Worm (Caenorhabditis elegans) whole organism, L2 larva: ENCODE measurements around the gene fbxa-201.
A peak's percentile ranks its signal among the peaks of the same experiment; 100 is the strongest.

Experiments used
- C34F6.9 ChIP-seq: fragments of 150-350 bp; optimal IDR thresholded peaks from 2 replicates; lab custom pipeline; 2014; ENCODE audit warnings: missing biosample characterization, missing genetic modification characterization
- F13H6.1 ChIP-seq: sonication (generic microtip); optimal IDR thresholded peaks from 2 replicates; lab custom pipeline; 2016; ENCODE audit warnings: missing genetic modification characterization, missing compliant biosample characterization
- R02D3.7 ChIP-seq: fragments of 150-350 bp; optimal IDR thresholded peaks from 2 replicates; lab custom pipeline; 2014; ENCODE audit warnings: missing biosample characterization, missing genetic modification characterization
- Y55F3AM.14 ChIP-seq: fragments of 200-800 bp; sonication (Bioruptor generic); optimal IDR thresholded peaks from 2 replicates; lab custom pipeline; 2018; ENCODE audit warnings: mild to moderate bottlenecking, missing genetic modification characterization, missing compliant biosample characterization
- ZK546.5 ChIP-seq: sonication (generic microtip); optimal IDR thresholded peaks from 2 replicates; lab custom pipeline; 2017; ENCODE audit warnings: missing biosample characterization, missing genetic modification characterization
- alr-1 ChIP-seq: fragments of 150-350 bp; optimal IDR thresholded peaks from 2 replicates; lab custom pipeline; 2014; ENCODE audit warnings: missing biosample characterization, missing genetic modification characterization
- aly-2 ChIP-seq: fragments of 150-350 bp; optimal IDR thresholded peaks from 2 replicates; lab custom pipeline; 2014; ENCODE audit warnings: missing biosample characterization, missing genetic modification characterization
- ama-1 ChIP-seq: fragments of 150-350 bp; optimal IDR thresholded peaks from 2 replicates; lab custom pipeline; 2018; ENCODE audit warnings: inconsistent platforms
- blmp-1 ChIP-seq: sonication (generic microtip); optimal IDR thresholded peaks from 2 replicates; lab custom pipeline; 2017; ENCODE audit warnings: missing genetic modification characterization, mild to moderate bottlenecking, missing compliant biosample characterization, antibody characterized with exemption, moderate library complexity; ENCODE audit not compliant: insufficient read depth
- ceh-16 ChIP-seq: fragments of 150-350 bp; optimal IDR thresholded peaks from 2 replicates; lab custom pipeline; 2014; ENCODE audit warnings: missing biosample characterization, missing genetic modification characterization
- ceh-82 ChIP-seq: fragments of 150-350 bp; optimal IDR thresholded peaks from 2 replicates; lab custom pipeline; 2014; ENCODE audit warnings: missing biosample characterization, missing genetic modification characterization
- crh-2 ChIP-seq: sonication (generic microtip); optimal IDR thresholded peaks from 2 replicates; lab custom pipeline; 2017; ENCODE audit warnings: missing biosample characterization, missing genetic modification characterization
- dmd-4 ChIP-seq: sonication (generic microtip); optimal IDR thresholded peaks from 2 replicates; lab custom pipeline; 2017; ENCODE audit warnings: missing biosample characterization, missing genetic modification characterization
- egl-27 ChIP-seq: sonication (generic microtip); optimal IDR thresholded peaks from 3 replicates; lab custom pipeline; 2017; ENCODE audit warnings: missing biosample characterization, missing genetic modification reagents, missing genetic modification characterization
- elt-1 ChIP-seq: fragments of 150-350 bp; optimal IDR thresholded peaks from 2 replicates; lab custom pipeline; 2014; ENCODE audit warnings: missing biosample characterization, missing genetic modification characterization
- elt-3 ChIP-seq: sonication (generic microtip); optimal IDR thresholded peaks from 2 replicates; lab custom pipeline; 2017; ENCODE audit warnings: missing biosample characterization, missing genetic modification characterization
- fos-1 ChIP-seq: fragments of 150-350 bp; optimal IDR thresholded peaks from 2 replicates; lab custom pipeline; 2014; ENCODE audit warnings: missing biosample characterization, missing genetic modification characterization
- gmeb-1 ChIP-seq: fragments of 150-350 bp; optimal IDR thresholded peaks from 2 replicates; lab custom pipeline; 2014; ENCODE audit warnings: missing biosample characterization, missing genetic modification characterization
- lin-11 ChIP-seq: fragments of 150-350 bp; sonication (generic microtip); optimal IDR thresholded peaks from 2 replicates; lab custom pipeline; 2014; ENCODE audit warnings: missing biosample characterization, missing genetic modification characterization, inconsistent platforms, mixed read lengths
- lin-13 ChIP-seq: fragments of 150-350 bp; optimal IDR thresholded peaks from 2 replicates; lab custom pipeline; 2014; ENCODE audit warnings: missing biosample characterization, missing genetic modification reagents, missing genetic modification characterization
- lin-39 ChIP-seq: fragments of 150-350 bp; optimal IDR thresholded peaks from 2 replicates; lab custom pipeline; 2014; ENCODE audit warnings: missing biosample characterization, missing genetic modification reagents, missing genetic modification characterization
- lsy-2 ChIP-seq, 2 experiments: fragments of 150-350 bp in 1 of 2; sonication (generic microtip) in 1 of 2; optimal IDR thresholded peaks; 2 replicates each; lab custom pipeline; 2014 to 2017; ENCODE audit warnings: missing biosample characterization in 2 of 2, missing genetic modification characterization in 2 of 2
- mab-5 ChIP-seq: fragments of 150-350 bp; optimal IDR thresholded peaks from 2 replicates; lab custom pipeline; 2014; ENCODE audit warnings: missing biosample characterization, missing genetic modification characterization
- mbf-1 ChIP-seq: sonication (generic microtip); optimal IDR thresholded peaks from 2 replicates; lab custom pipeline; 2017; ENCODE audit warnings: missing biosample characterization, missing genetic modification characterization
- mdl-1 ChIP-seq, 2 experiments: fragments of 150-350 bp in 1 of 2; sonication (generic microtip) in 1 of 2; optimal IDR thresholded peaks; 2 replicates each; lab custom pipeline; 2017; ENCODE audit warnings: missing biosample characterization in 2 of 2, missing genetic modification characterization in 2 of 2
- nhr-10 ChIP-seq: sonication (generic microtip); optimal IDR thresholded peaks from 2 replicates; lab custom pipeline; 2017; ENCODE audit warnings: missing biosample characterization, missing genetic modification characterization
- nhr-11 ChIP-seq: fragments of 150-350 bp; optimal IDR thresholded peaks from 2 replicates; lab custom pipeline; 2014; ENCODE audit warnings: missing biosample characterization, missing genetic modification characterization
- nhr-12 ChIP-seq: fragments of 150-350 bp; optimal IDR thresholded peaks from 2 replicates; lab custom pipeline; 2014; ENCODE audit warnings: missing biosample characterization, missing genetic modification characterization
- nhr-129 ChIP-seq: fragments of 150-350 bp; optimal IDR thresholded peaks from 2 replicates; lab custom pipeline; 2014; ENCODE audit warnings: missing biosample characterization, missing genetic modification characterization
- nhr-21 ChIP-seq: fragments of 150-350 bp; optimal IDR thresholded peaks from 2 replicates; lab custom pipeline; 2014; ENCODE audit warnings: missing biosample characterization, missing genetic modification characterization
- nhr-23 ChIP-seq: fragments of 150-350 bp; optimal IDR thresholded peaks from 2 replicates; lab custom pipeline; 2014; ENCODE audit warnings: missing biosample characterization, missing genetic modification reagents, missing genetic modification characterization
- nhr-237 ChIP-seq: fragments of 150-350 bp; optimal IDR thresholded peaks from 2 replicates; lab custom pipeline; 2014; ENCODE audit warnings: missing biosample characterization, missing genetic modification characterization
- nhr-25 ChIP-seq: fragments of 150-350 bp; sonication (generic microtip); optimal IDR thresholded peaks from 3 replicates; lab custom pipeline; 2014; ENCODE audit warnings: missing biosample characterization, missing genetic modification characterization
- nhr-6 ChIP-seq: fragments of 150-350 bp; optimal IDR thresholded peaks from 2 replicates; lab custom pipeline; 2014; ENCODE audit warnings: missing biosample characterization, missing genetic modification characterization
- nhr-77 ChIP-seq: fragments of 150-350 bp; optimal IDR thresholded peaks from 2 replicates; lab custom pipeline; 2014; ENCODE audit warnings: missing biosample characterization, missing genetic modification characterization
- peb-1 ChIP-seq: fragments of 150-350 bp; optimal IDR thresholded peaks from 2 replicates; lab custom pipeline; 2014; ENCODE audit warnings: missing biosample characterization, missing genetic modification characterization
- sem-4 ChIP-seq: fragments of 150-350 bp; optimal IDR thresholded peaks from 2 replicates; lab custom pipeline; 2014; ENCODE audit warnings: missing biosample characterization, missing genetic modification reagents, missing genetic modification characterization
- skn-1 ChIP-seq: sonication (generic microtip); optimal IDR thresholded peaks from 2 replicates; lab custom pipeline; 2017; ENCODE audit warnings: missing biosample characterization, missing genetic modification characterization
- sma-3 ChIP-seq: sonication (generic microtip); optimal IDR thresholded peaks from 2 replicates; lab custom pipeline; 2016; ENCODE audit warnings: missing genetic modification reagents, missing genetic modification characterization, missing compliant biosample characterization
- sma-9 ChIP-seq, 2 experiments: fragments of 150-350 bp in 1 of 2; sonication (generic microtip) in 1 of 2; optimal IDR thresholded peaks; 2 replicates each; lab custom pipeline; 2014 to 2016; ENCODE audit warnings: missing genetic modification characterization in 2 of 2, mild to moderate bottlenecking in 1 of 2, missing biosample characterization in 1 of 2, missing compliant biosample characterization in 1 of 2, missing genetic modification reagents in 1 of 2, moderate library complexity in 1 of 2
- snpc-4 ChIP-seq: fragments of 150-350 bp; optimal IDR thresholded peaks from 2 replicates; lab custom pipeline; 2014; ENCODE audit warnings: missing biosample characterization, missing genetic modification characterization
- unc-39 ChIP-seq: fragments of 150-350 bp; optimal IDR thresholded peaks from 2 replicates; lab custom pipeline; 2014; ENCODE audit warnings: missing biosample characterization, missing genetic modification characterization
- unc-55 ChIP-seq: fragments of 150-350 bp; sonication (generic microtip); optimal IDR thresholded peaks from 3 replicates; lab custom pipeline; 2014; ENCODE audit warnings: missing biosample characterization, missing genetic modification reagents, missing genetic modification characterization
- unc-62 ChIP-seq: fragments of 150-350 bp; optimal IDR thresholded peaks from 2 replicates; lab custom pipeline; 2014; ENCODE audit warnings: missing biosample characterization, missing genetic modification reagents, missing genetic modification characterization
- zag-1 ChIP-seq: fragments of 150-350 bp; optimal IDR thresholded peaks from 2 replicates; lab custom pipeline; 2014; ENCODE audit warnings: missing biosample characterization, missing genetic modification characterization
- ztf-1 ChIP-seq: fragments of 200-800 bp; sonication (Bioruptor generic); conservative IDR thresholded peaks from 2 replicates; pipeline ENCODE4 v1.3.6; 2022; ENCODE audit warnings: missing genetic modification characterization, missing compliant biosample characterization
- ztf-11 ChIP-seq: sonication (generic microtip); optimal IDR thresholded peaks from 2 replicates; lab custom pipeline; 2017; ENCODE audit warnings: missing biosample characterization, missing genetic modification characterization
- ztf-4 ChIP-seq: fragments of 150-350 bp; optimal IDR thresholded peaks from 2 replicates; lab custom pipeline; 2014; ENCODE audit warnings: missing biosample characterization, missing genetic modification characterization

The fbxa-201 gene

DNA sequence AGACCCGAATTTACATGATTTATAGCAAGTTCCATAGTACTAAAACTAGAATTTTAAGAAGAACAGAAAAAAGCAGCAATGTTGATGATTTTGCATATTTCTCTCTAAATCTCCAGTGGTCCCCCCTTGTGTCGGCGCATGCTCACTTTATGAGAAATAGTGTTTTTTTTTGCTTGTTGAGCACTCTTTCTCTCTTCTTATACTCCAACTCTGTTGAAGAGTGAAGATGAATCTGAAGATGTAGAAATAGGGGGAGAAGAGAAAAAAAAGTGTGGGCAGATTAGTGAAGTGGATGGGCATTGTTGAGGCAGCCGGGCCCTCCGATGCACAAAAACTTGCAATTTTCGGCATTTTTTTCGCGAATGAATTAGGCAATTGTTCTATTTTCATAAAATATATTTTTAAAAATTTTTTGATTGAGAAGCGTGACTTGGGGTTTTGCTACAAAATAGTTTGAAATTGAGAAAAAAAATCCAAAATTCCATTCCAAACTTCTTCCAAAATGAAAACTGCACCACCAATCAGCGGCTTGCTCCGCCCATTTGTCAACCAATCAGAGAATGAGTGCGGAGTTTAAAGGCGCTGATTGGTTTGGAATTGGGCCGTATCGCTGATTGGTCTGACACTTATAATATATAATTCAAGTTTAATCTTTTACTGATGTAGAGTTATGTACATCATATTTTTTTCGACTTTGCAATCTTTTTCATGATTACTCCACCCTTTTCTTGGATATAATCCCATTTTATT, 34.5 kb upstream of the fbxa-201 start:
- TF ChIP-seq ztf-4 (tag; lab: Kevin White, UChicago) (no peak), unc-55 (GFP tag; lab: Kevin White, UChicago) (peak; percentile 21), C34F6.9 (tag; lab: Kevin White, UChicago) (peak; percentile 10), F13H6.1 (tag; lab: Kevin White, UChicago) (no peak)

DNA sequence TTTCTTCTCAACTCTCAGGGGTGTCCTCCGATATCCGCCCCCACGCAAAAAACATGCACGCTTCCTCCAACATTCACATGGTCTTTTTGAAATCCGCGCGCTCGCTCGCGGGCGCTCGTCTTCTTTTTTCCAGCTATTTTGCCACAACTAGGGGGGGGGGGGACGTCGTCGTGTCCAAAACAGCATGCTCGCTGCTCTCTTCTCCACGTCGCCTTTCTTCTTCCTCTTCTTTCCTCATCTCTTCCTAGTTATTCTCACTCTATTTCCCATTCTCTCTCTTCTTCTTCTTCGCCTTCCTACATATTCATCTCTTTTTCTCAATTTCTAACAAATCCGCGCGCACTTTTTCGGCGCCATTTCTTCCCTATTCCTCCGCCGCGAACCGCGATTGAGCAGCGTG, 31.7 kb upstream of the fbxa-201 start:
- TF ChIP-seq nhr-11 (tag; lab: Kevin White, UChicago) (no peak), nhr-129 (peak; percentile 28), ztf-11 (no peak), ceh-82 (tag; lab: Kevin White, UChicago) (no peak), peb-1 (tag; lab: Kevin White, UChicago) (no peak), gmeb-1 (tag; lab: Kevin White, UChicago) (no peak), crh-2 (tag; lab: Kevin White, UChicago) (peak; percentile 46), lin-11 (tag; lab: Kevin White, UChicago) (peak; percentile 52), R02D3.7 (tag; lab: Kevin White, UChicago) (no peak), unc-55 (GFP tag; lab: Kevin White, UChicago) (peak; percentile 59), C34F6.9 (tag; lab: Kevin White, UChicago) (peak; percentile 55), dmd-4 (tag; lab: Kevin White, UChicago) (no peak), sma-9 (GFP tag; optimal IDR thresholded peaks at IDR 0.05; lab: Kevin White, UChicago) (peak; percentile 62), sma-9 (tag; optimal IDR thresholded peaks at IDR 0.05; lab: Kevin White, UChicago) (no peak), alr-1 (tag; lab: Kevin White, UChicago) (no peak), aly-2 (tag; lab: Kevin White, UChicago) (no peak), nhr-6 (tag; lab: Kevin White, UChicago) (no peak), lsy-2 (tag; optimal IDR thresholded peaks at IDR 0.05; lab: Kevin White, UChicago) (peak in 1 of 2 experiments; percentile 34), mbf-1 (no peak), snpc-4 (tag; lab: Kevin White, UChicago) (no peak), zag-1 (peak; percentile 38), skn-1 (tag; lab: Kevin White, UChicago) (no peak), fos-1 (no peak), unc-39 (tag; lab: Kevin White, UChicago) (no peak), nhr-23 (tag; lab: Kevin White, UChicago) (no peak), sem-4 (no peak), Y55F3AM.14 (no peak), ceh-16 (tag; lab: Kevin White, UChicago) (no peak), sma-3 (no peak), ztf-4 (tag; lab: Kevin White, UChicago) (no peak), blmp-1 (tag; lab: Kevin White, UChicago) (no peak), ama-1 (lab: Kevin White, UChicago) (no peak), elt-1 (tag; lab: Kevin White, UChicago) (no peak), ZK546.5 (tag; lab: Kevin White, UChicago) (no peak), ztf-1 (GFP tag; lab: Robert Waterston, UW) (no peak), lin-39 (tag; lab: Kevin White, UChicago) (no peak), nhr-10 (tag; lab: Kevin White, UChicago) (no peak), nhr-77 (no peak), mab-5 (tag; lab: Kevin White, UChicago) (no peak), unc-62 (GFP tag; lab: Kevin White, UChicago) (no peak), lin-13 (peak; percentile 27), elt-3 (no peak), nhr-25 (tag; lab: Kevin White, UChicago) (no peak), egl-27 (no peak), nhr-12 (no peak), nhr-21 (tag; lab: Kevin White, UChicago) (no peak), nhr-237 (tag; lab: Kevin White, UChicago) (no peak), mdl-1 (tag; optimal IDR thresholded peaks at IDR 0.05; lab: Kevin White, UChicago) (peak in 1 of 2 experiments; percentile 62), F13H6.1 (tag; lab: Kevin White, UChicago) (peak; percentile 69)
